Worm (Caenorhabditis elegans): ENCODE measurements around the gene nimk-1.

ce11 chrII:12494556-12495131, 40.9 kb upstream of the nimk-1 start, which contains the start of gene col-85:
- TF ChIP-seq ztf-11 (tag; optimal IDR thresholded peaks at IDR 0.05) = peak; percentile 40
- TF ChIP-seq ces-1 (GFP tag; optimal IDR thresholded peaks at IDR 0.05) = peak; percentile 47
- TF ChIP-seq ham-2 (GFP tag; optimal IDR thresholded peaks at IDR 0.05) = peak; percentile 94
- peak; percentile 50 for TF ChIP-seq unc-39 (tag; optimal IDR thresholded peaks at IDR 0.05)
- TF ChIP-seq ceh-39 (tag; optimal IDR thresholded peaks at IDR 0.05) = peak; percentile 1
- TF ChIP-seq nhr-237 (tag; optimal IDR thresholded peaks at IDR 0.05) = peak; percentile 45
- TF ChIP-seq sptf-1 (tag; optimal IDR thresholded peaks at IDR 0.05) = peak; percentile 97
- peak; percentile 18 for TF ChIP-seq pha-4 (tag; optimal IDR thresholded peaks at IDR 0.05)
- no peak for TF ChIP-seq snpc-4 (tag; optimal IDR thresholded peaks at IDR 0.05)
- TF ChIP-seq mls-2 (tag; optimal IDR thresholded peaks at IDR 0.05) = peak; percentile 98
- peak; percentile 23 for TF ChIP-seq unc-62 (GFP tag; optimal IDR thresholded peaks at IDR 0.05)
